Worm (Caenorhabditis elegans) whole organism, L2 larva: ENCODE measurements around the gene Y59H11AM.4.

Experiments
- C34F6.9 ChIP-seq: fragments of 150-350 bp; optimal IDR thresholded peaks from 2 replicates; lab custom pipeline; 2014; ENCODE audit warnings: missing biosample characterization, missing genetic modification characterization
- F13H6.1 ChIP-seq: sonication (generic microtip); optimal IDR thresholded peaks from 2 replicates; lab custom pipeline; 2016; ENCODE audit warnings: missing genetic modification characterization, missing compliant biosample characterization
- R02D3.7 ChIP-seq: fragments of 150-350 bp; optimal IDR thresholded peaks from 2 replicates; lab custom pipeline; 2014; ENCODE audit warnings: missing biosample characterization, missing genetic modification characterization
- Y55F3AM.14 ChIP-seq: fragments of 200-800 bp; sonication (Bioruptor generic); optimal IDR thresholded peaks from 2 replicates; lab custom pipeline; 2018; ENCODE audit warnings: mild to moderate bottlenecking, missing genetic modification characterization, missing compliant biosample characterization
- ZK546.5 ChIP-seq: sonication (generic microtip); optimal IDR thresholded peaks from 2 replicates; lab custom pipeline; 2017; ENCODE audit warnings: missing biosample characterization, missing genetic modification characterization
- alr-1 ChIP-seq: fragments of 150-350 bp; optimal IDR thresholded peaks from 2 replicates; lab custom pipeline; 2014; ENCODE audit warnings: missing biosample characterization, missing genetic modification characterization
- aly-2 ChIP-seq: fragments of 150-350 bp; optimal IDR thresholded peaks from 2 replicates; lab custom pipeline; 2014; ENCODE audit warnings: missing biosample characterization, missing genetic modification characterization
- ama-1 ChIP-seq: fragments of 150-350 bp; optimal IDR thresholded peaks from 2 replicates; lab custom pipeline; 2018; ENCODE audit warnings: inconsistent platforms
- blmp-1 ChIP-seq: sonication (generic microtip); optimal IDR thresholded peaks from 2 replicates; lab custom pipeline; 2017; ENCODE audit warnings: missing genetic modification characterization, mild to moderate bottlenecking, missing compliant biosample characterization, antibody characterized with exemption, moderate library complexity; ENCODE audit not compliant: insufficient read depth
- ceh-16 ChIP-seq: fragments of 150-350 bp; optimal IDR thresholded peaks from 2 replicates; lab custom pipeline; 2014; ENCODE audit warnings: missing biosample characterization, missing genetic modification characterization
- ceh-82 ChIP-seq: fragments of 150-350 bp; optimal IDR thresholded peaks from 2 replicates; lab custom pipeline; 2014; ENCODE audit warnings: missing biosample characterization, missing genetic modification characterization
- crh-2 ChIP-seq: sonication (generic microtip); optimal IDR thresholded peaks from 2 replicates; lab custom pipeline; 2017; ENCODE audit warnings: missing biosample characterization, missing genetic modification characterization
- dmd-4 ChIP-seq: sonication (generic microtip); optimal IDR thresholded peaks from 2 replicates; lab custom pipeline; 2017; ENCODE audit warnings: missing biosample characterization, missing genetic modification characterization
- egl-27 ChIP-seq: sonication (generic microtip); optimal IDR thresholded peaks from 3 replicates; lab custom pipeline; 2017; ENCODE audit warnings: missing biosample characterization, missing genetic modification reagents, missing genetic modification characterization
- elt-1 ChIP-seq: fragments of 150-350 bp; optimal IDR thresholded peaks from 2 replicates; lab custom pipeline; 2014; ENCODE audit warnings: missing biosample characterization, missing genetic modification characterization
- elt-3 ChIP-seq: sonication (generic microtip); optimal IDR thresholded peaks from 2 replicates; lab custom pipeline; 2017; ENCODE audit warnings: missing biosample characterization, missing genetic modification characterization
- fos-1 ChIP-seq: fragments of 150-350 bp; optimal IDR thresholded peaks from 2 replicates; lab custom pipeline; 2014; ENCODE audit warnings: missing biosample characterization, missing genetic modification characterization
- gmeb-1 ChIP-seq: fragments of 150-350 bp; optimal IDR thresholded peaks from 2 replicates; lab custom pipeline; 2014; ENCODE audit warnings: missing biosample characterization, missing genetic modification characterization
- lin-11 ChIP-seq: fragments of 150-350 bp; sonication (generic microtip); optimal IDR thresholded peaks from 2 replicates; lab custom pipeline; 2014; ENCODE audit warnings: missing biosample characterization, missing genetic modification characterization, inconsistent platforms, mixed read lengths
- lin-13 ChIP-seq: fragments of 150-350 bp; optimal IDR thresholded peaks from 2 replicates; lab custom pipeline; 2014; ENCODE audit warnings: missing biosample characterization, missing genetic modification reagents, missing genetic modification characterization
- lin-39 ChIP-seq: fragments of 150-350 bp; optimal IDR thresholded peaks from 2 replicates; lab custom pipeline; 2014; ENCODE audit warnings: missing biosample characterization, missing genetic modification reagents, missing genetic modification characterization
- lsy-2 ChIP-seq, 2 experiments: fragments of 150-350 bp in 1 of 2; sonication (generic microtip) in 1 of 2; optimal IDR thresholded peaks; 2 replicates each; lab custom pipeline; 2014 to 2017; ENCODE audit warnings: missing biosample characterization in 2 of 2, missing genetic modification characterization in 2 of 2
- mab-5 ChIP-seq: fragments of 150-350 bp; optimal IDR thresholded peaks from 2 replicates; lab custom pipeline; 2014; ENCODE audit warnings: missing biosample characterization, missing genetic modification characterization
- mbf-1 ChIP-seq: sonication (generic microtip); optimal IDR thresholded peaks from 2 replicates; lab custom pipeline; 2017; ENCODE audit warnings: missing biosample characterization, missing genetic modification characterization
- mdl-1 ChIP-seq, 2 experiments: fragments of 150-350 bp in 1 of 2; sonication (generic microtip) in 1 of 2; optimal IDR thresholded peaks; 2 replicates each; lab custom pipeline; 2017; ENCODE audit warnings: missing biosample characterization in 2 of 2, missing genetic modification characterization in 2 of 2
- nhr-10 ChIP-seq: sonication (generic microtip); optimal IDR thresholded peaks from 2 replicates; lab custom pipeline; 2017; ENCODE audit warnings: missing biosample characterization, missing genetic modification characterization
- nhr-11 ChIP-seq: fragments of 150-350 bp; optimal IDR thresholded peaks from 2 replicates; lab custom pipeline; 2014; ENCODE audit warnings: missing biosample characterization, missing genetic modification characterization
- nhr-129 ChIP-seq: fragments of 150-350 bp; optimal IDR thresholded peaks from 2 replicates; lab custom pipeline; 2014; ENCODE audit warnings: missing biosample characterization, missing genetic modification characterization
- nhr-21 ChIP-seq: fragments of 150-350 bp; optimal IDR thresholded peaks from 2 replicates; lab custom pipeline; 2014; ENCODE audit warnings: missing biosample characterization, missing genetic modification characterization
- nhr-23 ChIP-seq: fragments of 150-350 bp; optimal IDR thresholded peaks from 2 replicates; lab custom pipeline; 2014; ENCODE audit warnings: missing biosample characterization, missing genetic modification reagents, missing genetic modification characterization
- nhr-237 ChIP-seq: fragments of 150-350 bp; optimal IDR thresholded peaks from 2 replicates; lab custom pipeline; 2014; ENCODE audit warnings: missing biosample characterization, missing genetic modification characterization
- nhr-25 ChIP-seq: fragments of 150-350 bp; sonication (generic microtip); optimal IDR thresholded peaks from 3 replicates; lab custom pipeline; 2014; ENCODE audit warnings: missing biosample characterization, missing genetic modification characterization
- nhr-6 ChIP-seq: fragments of 150-350 bp; optimal IDR thresholded peaks from 2 replicates; lab custom pipeline; 2014; ENCODE audit warnings: missing biosample characterization, missing genetic modification characterization
- nhr-77 ChIP-seq: fragments of 150-350 bp; optimal IDR thresholded peaks from 2 replicates; lab custom pipeline; 2014; ENCODE audit warnings: missing biosample characterization, missing genetic modification characterization
- peb-1 ChIP-seq: fragments of 150-350 bp; optimal IDR thresholded peaks from 2 replicates; lab custom pipeline; 2014; ENCODE audit warnings: missing biosample characterization, missing genetic modification characterization
- sem-4 ChIP-seq: fragments of 150-350 bp; optimal IDR thresholded peaks from 2 replicates; lab custom pipeline; 2014; ENCODE audit warnings: missing biosample characterization, missing genetic modification reagents, missing genetic modification characterization
- skn-1 ChIP-seq: sonication (generic microtip); optimal IDR thresholded peaks from 2 replicates; lab custom pipeline; 2017; ENCODE audit warnings: missing biosample characterization, missing genetic modification characterization
- sma-3 ChIP-seq: sonication (generic microtip); optimal IDR thresholded peaks from 2 replicates; lab custom pipeline; 2016; ENCODE audit warnings: missing genetic modification reagents, missing genetic modification characterization, missing compliant biosample characterization
- sma-9 ChIP-seq, 2 experiments: fragments of 150-350 bp in 1 of 2; sonication (generic microtip) in 1 of 2; optimal IDR thresholded peaks; 2 replicates each; lab custom pipeline; 2014 to 2016; ENCODE audit warnings: missing genetic modification characterization in 2 of 2, mild to moderate bottlenecking in 1 of 2, missing biosample characterization in 1 of 2, missing compliant biosample characterization in 1 of 2, missing genetic modification reagents in 1 of 2, moderate library complexity in 1 of 2
- snpc-4 ChIP-seq: fragments of 150-350 bp; optimal IDR thresholded peaks from 2 replicates; lab custom pipeline; 2014; ENCODE audit warnings: missing biosample characterization, missing genetic modification characterization
- unc-39 ChIP-seq: fragments of 150-350 bp; optimal IDR thresholded peaks from 2 replicates; lab custom pipeline; 2014; ENCODE audit warnings: missing biosample characterization, missing genetic modification characterization
- unc-55 ChIP-seq: fragments of 150-350 bp; sonication (generic microtip); optimal IDR thresholded peaks from 3 replicates; lab custom pipeline; 2014; ENCODE audit warnings: missing biosample characterization, missing genetic modification reagents, missing genetic modification characterization
- unc-62 ChIP-seq: fragments of 150-350 bp; optimal IDR thresholded peaks from 2 replicates; lab custom pipeline; 2014; ENCODE audit warnings: missing biosample characterization, missing genetic modification reagents, missing genetic modification characterization
- zag-1 ChIP-seq: fragments of 150-350 bp; optimal IDR thresholded peaks from 2 replicates; lab custom pipeline; 2014; ENCODE audit warnings: missing biosample characterization, missing genetic modification characterization
- ztf-1 ChIP-seq: fragments of 200-800 bp; sonication (Bioruptor generic); conservative IDR thresholded peaks from 2 replicates; pipeline ENCODE4 v1.3.6; 2022; ENCODE audit warnings: missing genetic modification characterization, missing compliant biosample characterization
- ztf-11 ChIP-seq: sonication (generic microtip); optimal IDR thresholded peaks from 2 replicates; lab custom pipeline; 2017; ENCODE audit warnings: missing biosample characterization, missing genetic modification characterization
- ztf-4 ChIP-seq: fragments of 150-350 bp; optimal IDR thresholded peaks from 2 replicates; lab custom pipeline; 2014; ENCODE audit warnings: missing biosample characterization, missing genetic modification characterization

The Y59H11AM.4 gene

ce11 chrIV:8527598-8528012, 42.5 kb downstream of the Y59H11AM.4 start:
- peak; percentile 94 for TF ChIP-seq crh-2 (tag; lab: Kevin White, UChicago)
- TF ChIP-seq nhr-237 (tag; lab: Kevin White, UChicago) = no peak
- TF ChIP-seq C34F6.9 (tag; lab: Kevin White, UChicago) = peak; percentile 80
- TF ChIP-seq egl-27 (tag; lab: Kevin White, UChicago) = peak; percentile 95
- peak; percentile 99 for TF ChIP-seq fos-1
- TF ChIP-seq lin-13 = peak; percentile 43
- TF ChIP-seq sma-3 (GFP tag; lab: Kevin White, UChicago) = peak; percentile 99
- TF ChIP-seq snpc-4 (tag; lab: Kevin White, UChicago) = no peak
- TF ChIP-seq F13H6.1 (tag; lab: Kevin White, UChicago) = peak; percentile 99
- no peak for TF ChIP-seq ztf-1 (GFP tag; lab: Robert Waterston, UW)
- peak; percentile 83 for TF ChIP-seq mab-5 (tag; lab: Kevin White, UChicago)
- peak; percentile 63 for TF ChIP-seq unc-62
- no peak for TF ChIP-seq R02D3.7 (tag; lab: Kevin White, UChicago)
- peak; percentile 98 for TF ChIP-seq nhr-21 (tag; lab: Kevin White, UChicago)
- no peak for TF ChIP-seq alr-1 (tag; lab: Kevin White, UChicago)
- no peak for TF ChIP-seq ceh-16 (tag; lab: Kevin White, UChicago)
- no peak for TF ChIP-seq ama-1 (lab: Kevin White, UChicago)
- peak; percentile 84 for TF ChIP-seq sem-4
- no peak for TF ChIP-seq peb-1 (tag; lab: Kevin White, UChicago)
- TF ChIP-seq aly-2 = no peak
- TF ChIP-seq Y55F3AM.14 (GFP tag; lab: Kevin White, UChicago) = peak; percentile 78
- TF ChIP-seq ZK546.5 (tag; lab: Kevin White, UChicago) = no peak
- TF ChIP-seq nhr-129 (tag; lab: Kevin White, UChicago) = peak; percentile 80
- no peak for TF ChIP-seq elt-3 (tag; lab: Kevin White, UChicago)
- no peak for TF ChIP-seq dmd-4 (tag; lab: Kevin White, UChicago)
- peak; percentile 46 for TF ChIP-seq nhr-77 (tag; lab: Kevin White, UChicago)
- peak; percentile 14 for TF ChIP-seq ztf-4 (tag; lab: Kevin White, UChicago)
- peak; percentile 78 for TF ChIP-seq blmp-1 (tag; lab: Kevin White, UChicago)
- peak; percentile 34 for TF ChIP-seq nhr-11 (tag; lab: Kevin White, UChicago)
- no peak for TF ChIP-seq unc-39 (tag; lab: Kevin White, UChicago)
- peak in 1 of 2 experiments; percentile 89 for TF ChIP-seq lsy-2 (tag; optimal IDR thresholded peaks at IDR 0.05; lab: Kevin White, UChicago)
- TF ChIP-seq sma-9 (GFP tag; optimal IDR thresholded peaks at IDR 0.05; lab: Kevin White, UChicago) = peak; percentile 99
- peak; percentile 50 for TF ChIP-seq sma-9 (tag; optimal IDR thresholded peaks at IDR 0.05; lab: Kevin White, UChicago)
- TF ChIP-seq lin-39 (tag; lab: Kevin White, UChicago) = no peak
- peak; percentile 94 to 96 for TF ChIP-seq mdl-1 (tag; optimal IDR thresholded peaks at IDR 0.05; lab: Kevin White, UChicago)
- TF ChIP-seq nhr-25 (tag; lab: Kevin White, UChicago) = peak; percentile 90
- TF ChIP-seq elt-1 = no peak
- TF ChIP-seq ceh-82 (tag; lab: Kevin White, UChicago) = no peak
- TF ChIP-seq gmeb-1 (tag; lab: Kevin White, UChicago) = peak; percentile 78
- no peak for TF ChIP-seq skn-1 (tag; lab: Kevin White, UChicago)
- peak; percentile 85 for TF ChIP-seq nhr-6 (tag; lab: Kevin White, UChicago)
- TF ChIP-seq unc-55 (GFP tag; lab: Kevin White, UChicago) = no peak
- no peak for TF ChIP-seq nhr-23 (tag; lab: Kevin White, UChicago)
- no peak for TF ChIP-seq ztf-11 (tag; lab: Kevin White, UChicago)
- no peak for TF ChIP-seq zag-1
- TF ChIP-seq lin-11 = no peak
- TF ChIP-seq nhr-10 = peak; percentile 49
- no peak for TF ChIP-seq mbf-1
